Fruit fly (Drosophila melanogaster): Measurements from ENCODE around the gene CG3610.

Gene CG3610

dm6 chr3R:14879207-14879863 lies 34.5 kb downstream of the CG3610 start, which contains the start of gene CG3631:
TSS of gene CG3631 (plus strand) at chr3R:14879457.
- TF ChIP-seq dl (GFP tag; optimal IDR thresholded peaks at IDR 0.05; ENCODE audit: insufficient read depth in 1 of 2, partially characterized antibody in 2 of 2), result no peak
- no peak for TF ChIP-seq foxo (GFP tag; optimal IDR thresholded peaks at IDR 0.05)
- peak; percentile 69 for TF ChIP-seq psq (GFP tag; optimal IDR thresholded peaks at IDR 0.05)
- no peak for TF ChIP-seq dmrt93B (GFP tag; optimal IDR thresholded peaks at IDR 0.05)
- TF ChIP-seq Hr83 (GFP tag; optimal IDR thresholded peaks at IDR 0.05; ENCODE audit: poor library complexity, severe bottlenecking), result no peak

DNA sequence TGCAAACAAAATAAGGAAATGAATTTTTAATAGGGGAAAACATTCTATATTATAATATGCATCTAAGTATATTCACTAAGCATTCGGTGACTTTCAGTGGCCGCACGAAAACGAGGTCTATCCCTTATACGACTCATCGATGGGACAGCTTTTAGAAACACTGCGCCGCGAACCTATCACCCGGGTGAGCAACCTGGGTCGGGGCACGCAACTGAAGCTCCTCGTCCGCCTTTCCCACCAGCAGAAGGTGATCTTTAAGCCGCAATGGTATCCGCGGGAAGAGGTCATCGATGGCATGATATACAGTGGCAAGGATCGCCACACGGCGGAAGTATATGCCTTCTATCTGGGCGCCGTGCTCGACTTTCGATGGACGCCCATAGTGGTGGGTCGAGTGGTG lies 36.0 kb downstream of the CG3610 start:
- TF ChIP-seq brk (GFP tag; optimal IDR thresholded peaks at IDR 0.05) (no peak), Vsx2 (GFP tag; optimal IDR thresholded peaks at IDR 0.05; ENCODE audit: partially characterized antibody) (no peak)

DNA sequence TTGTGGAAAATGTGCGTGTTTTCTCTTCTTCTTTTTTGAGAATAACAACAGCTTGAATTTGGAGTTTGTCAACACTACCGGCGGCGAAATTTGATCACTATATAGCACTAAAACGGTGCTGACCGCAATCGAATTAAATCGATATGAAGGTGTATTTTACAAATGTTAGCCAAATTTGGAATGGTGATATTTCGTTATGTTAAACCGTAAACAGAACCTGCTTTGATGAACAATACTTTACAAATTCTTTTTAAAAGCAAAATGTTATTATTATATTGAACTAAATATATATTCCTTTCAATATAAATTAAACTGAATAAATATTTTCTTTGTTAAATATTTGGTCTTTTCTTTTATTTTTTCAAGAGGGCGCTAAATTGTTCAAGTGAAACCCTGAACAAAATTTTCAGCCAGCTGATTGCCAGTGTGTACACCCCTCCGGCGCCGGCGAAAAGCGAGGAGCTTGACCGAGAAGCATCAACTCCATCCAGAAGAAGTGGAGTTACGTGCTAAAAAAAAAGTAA lies 41.2 kb downstream of the CG3610 start, which contains the start of the genes Rrp6, CG33331 and CG33332:
Gene Rrp6 (minus strand): TSS at position 236 of the 524 bp plus-strand sequence.
Gene CG33331 (plus strand): TSS at position 446 of the 524 bp plus-strand sequence.
Gene CG33332 (plus strand): TSS at position 446 of the 524 bp plus-strand sequence.
- no peak for TF ChIP-seq pan (optimal IDR thresholded peaks at IDR 0.05)
- peak; percentile 62 for TF ChIP-seq sv (GFP tag; optimal IDR thresholded peaks at IDR 0.05)
- peak; percentile 52 for TF ChIP-seq CG9705 (GFP tag; optimal IDR thresholded peaks at IDR 0.05)
- no peak for TF ChIP-seq Vsx2 (GFP tag; optimal IDR thresholded peaks at IDR 0.05; ENCODE audit: partially characterized antibody)
- peak; percentile 70 for TF ChIP-seq OdsH (GFP tag; optimal IDR thresholded peaks at IDR 0.05)
- no peak for TF ChIP-seq Dif (GFP tag; optimal IDR thresholded peaks at IDR 0.05; ENCODE audit: partially characterized antibody)
- TF ChIP-seq CG32264 (GFP tag; optimal IDR thresholded peaks at IDR 0.05), result no peak
- no peak for TF ChIP-seq N (GFP tag; optimal IDR thresholded peaks at IDR 0.05)
- peak in 1 of 2 experiments; percentile 86 for TF ChIP-seq foxo (GFP tag; optimal IDR thresholded peaks at IDR 0.05)
- TF ChIP-seq fru (GFP tag; optimal IDR thresholded peaks at IDR 0.05), result no peak
- no peak for TF ChIP-seq Hnf4 (GFP tag; optimal IDR thresholded peaks at IDR 0.05)
- peak; percentile 79 for TF ChIP-seq Myc (optimal IDR thresholded peaks at IDR 0.05)
- no peak for TF ChIP-seq brk (GFP tag; optimal IDR thresholded peaks at IDR 0.05)
- TF ChIP-seq usp (GFP tag; optimal IDR thresholded peaks at IDR 0.05), result no peak
- TF ChIP-seq ey (GFP tag; optimal IDR thresholded peaks at IDR 0.05), result peak; percentile 66
- TF ChIP-seq dmrt93B (GFP tag; optimal IDR thresholded peaks at IDR 0.05), result no peak
- peak; percentile 85 for TF ChIP-seq rgr (GFP tag; optimal IDR thresholded peaks at IDR 0.05)
- TF ChIP-seq HLH106 (tag; optimal IDR thresholded peaks at IDR 0.05), result peak; percentile 79
- no peak for TF ChIP-seq lola (GFP tag; optimal IDR thresholded peaks at IDR 0.05)
- TF ChIP-seq dsf (GFP tag; optimal IDR thresholded peaks at IDR 0.05; ENCODE audit: borderline replicate concordance), result no peak
- no peak for TF ChIP-seq Abd-B (GFP tag; optimal IDR thresholded peaks at IDR 0.05)
- TF ChIP-seq sage (GFP tag; optimal IDR thresholded peaks at IDR 0.05), result no peak
- no peak for TF ChIP-seq Dfd (GFP tag; optimal IDR thresholded peaks at IDR 0.05)
- no peak for TF ChIP-seq Rel (GFP tag; optimal IDR thresholded peaks at IDR 0.05)
- no peak for TF ChIP-seq Rel (tag; optimal IDR thresholded peaks at IDR 0.05)
- TF ChIP-seq CrebA (GFP tag; optimal IDR thresholded peaks at IDR 0.05; ENCODE audit: borderline replicate concordance), result no peak
- TF ChIP-seq Mio (GFP tag; optimal IDR thresholded peaks at IDR 0.05), result no peak
- TF ChIP-seq h (GFP tag; optimal IDR thresholded peaks at IDR 0.05), result peak; percentile 77
- no peak for TF ChIP-seq tai (GFP tag; optimal IDR thresholded peaks at IDR 0.05)
- no peak for TF ChIP-seq dl (GFP tag; optimal IDR thresholded peaks at IDR 0.05; ENCODE audit: insufficient read depth in 1 of 2, partially characterized antibody in 2 of 2)
- peak; percentile 72 for TF ChIP-seq psq (GFP tag; optimal IDR thresholded peaks at IDR 0.05)
- TF ChIP-seq br (GFP tag; optimal IDR thresholded peaks at IDR 0.05), result no peak
- peak; percentile 20 for TF ChIP-seq GATAd (GFP tag; optimal IDR thresholded peaks at IDR 0.05)
- peak; percentile 86 for TF ChIP-seq Hr83 (GFP tag; optimal IDR thresholded peaks at IDR 0.05; ENCODE audit: poor library complexity, severe bottlenecking)
- TF ChIP-seq woc (GFP tag; optimal IDR thresholded peaks at IDR 0.05), result no peak
- TF ChIP-seq Jra (GFP tag; optimal IDR thresholded peaks at IDR 0.05), result no peak
- TF ChIP-seq Sp1 (GFP tag; optimal IDR thresholded peaks at IDR 0.05), result peak; percentile 71
- TF ChIP-seq jim (GFP tag; optimal IDR thresholded peaks at IDR 0.05), result no peak
- no peak for TF ChIP-seq Hr78 (GFP tag; optimal IDR thresholded peaks at IDR 0.05)

All from whole organism, wandering third instar larva.